Fruit fly (Drosophila melanogaster) whole organism, embryonic: ENCODE data around the gene Ctns.

Source experiments
- Abd-B ChIP-seq: fragments of 200-800 bp; sonication (Bioruptor generic); optimal IDR thresholded peaks from 2 replicates; lab custom pipeline; 2018; ENCODE audit warnings: missing biosample characterization, mild to moderate bottlenecking, missing genetic modification characterization, moderate library complexity
- Adf1 ChIP-seq: fragments of 200-800 bp; sonication (Bioruptor generic); IDR thresholded peaks from 2 replicates; pipeline ENCODE4 v1.3.6; 2022; ENCODE audit warnings: missing biosample characterization, missing genetic modification characterization
- CG12391 ChIP-seq: fragments of 200-800 bp; sonication (Bioruptor generic); optimal IDR thresholded peaks from 3 replicates; lab custom pipeline; 2018; ENCODE audit warnings: missing biosample characterization, mild to moderate bottlenecking, missing genetic modification characterization, moderate library complexity
- CG12659 ChIP-seq: fragments of 200-800 bp; sonication (Bioruptor generic); optimal IDR thresholded peaks from 3 replicates; lab custom pipeline; 2017; ENCODE audit warnings: mild to moderate bottlenecking, missing biosample characterization, missing genetic modification reagents, missing genetic modification characterization
- CG13287 ChIP-seq: fragments of 200-800 bp; sonication (Bioruptor generic); IDR thresholded peaks from 2 replicates; pipeline ENCODE4 v1.3.6; 2022; ENCODE audit warnings: missing biosample characterization, missing genetic modification characterization; ENCODE audit not compliant: partially characterized antibody
- CG14441 ChIP-seq: fragments of 200-800 bp; sonication (Bioruptor generic); IDR thresholded peaks from 2 replicates; pipeline ENCODE4 v1.3.6; 2022; ENCODE audit warnings: missing biosample characterization, missing genetic modification characterization
- CG14860 ChIP-seq: fragments of 200-800 bp; sonication (Bioruptor generic); IDR thresholded peaks from 3 replicates; pipeline ENCODE4 v1.3.6; 2022; ENCODE audit warnings: missing biosample characterization, missing genetic modification characterization; ENCODE audit not compliant: partially characterized antibody
- CG15514 ChIP-seq: fragments of 200-800 bp; sonication (Bioruptor generic); optimal IDR thresholded peaks from 3 replicates; lab custom pipeline; 2017; ENCODE audit warnings: missing biosample characterization, missing genetic modification characterization, mild to moderate bottlenecking, moderate library complexity, missing genetic modification reagents
- CG31441 ChIP-seq: fragments of 200-800 bp; sonication (Bioruptor generic); IDR thresholded peaks from 2 replicates; pipeline ENCODE4 v1.3.6; 2022; ENCODE audit warnings: missing biosample characterization, missing genetic modification characterization
- CG3281 ChIP-seq: fragments of 200-800 bp; sonication (Bioruptor generic); optimal IDR thresholded peaks from 3 replicates; lab custom pipeline; 2017; ENCODE audit warnings: missing biosample characterization, mild to moderate bottlenecking, missing genetic modification characterization
- CG4404 ChIP-seq: fragments of 200-800 bp; sonication (Bioruptor generic); IDR thresholded peaks from 2 replicates; pipeline ENCODE4 v1.3.6; 2022; ENCODE audit warnings: missing biosample characterization, missing genetic modification characterization
- CG6791 ChIP-seq: fragments of 200-800 bp; sonication (Bioruptor generic); IDR thresholded peaks from 3 replicates; pipeline ENCODE4 v1.3.6; 2022; ENCODE audit warnings: missing biosample characterization, missing genetic modification characterization; ENCODE audit not compliant: partially characterized antibody
- CG7271 ChIP-seq: fragments of 200-800 bp; sonication (Bioruptor generic); optimal IDR thresholded peaks from 2 replicates; lab custom pipeline; 2018; ENCODE audit warnings: missing biosample characterization, mild to moderate bottlenecking, missing genetic modification characterization, moderate library complexity
- CG8290 ChIP-seq, 3 experiments: fragments of 200-800 bp; sonication (Bioruptor generic); optimal IDR thresholded peaks; 2 replicates each; lab custom pipeline; 2016 to 2019; ENCODE audit warnings: missing biosample characterization in 3 of 3, missing genetic modification characterization in 3 of 3, mild to moderate bottlenecking in 2 of 3, moderate library complexity in 1 of 3
- CG9727 ChIP-seq: fragments of 200-800 bp; sonication (Bioruptor generic); optimal IDR thresholded peaks from 3 replicates; lab custom pipeline; 2017; ENCODE audit warnings: missing biosample characterization, mild to moderate bottlenecking, missing genetic modification characterization
- Chrac-16 ChIP-seq: fragments of 200-800 bp; sonication (Bioruptor generic); optimal IDR thresholded peaks from 3 replicates; lab custom pipeline; 2016; ENCODE audit warnings: missing biosample characterization, missing genetic modification characterization
- Dref ChIP-seq: fragments of 200-800 bp; sonication (Bioruptor generic); IDR thresholded peaks from 2 replicates; pipeline ENCODE4 v1.3.6; 2022; ENCODE audit warnings: missing biosample characterization, missing genetic modification characterization
- HLH4C ChIP-seq: fragments of 200-800 bp; sonication (Bioruptor generic); IDR thresholded peaks from 3 replicates; pipeline ENCODE4 v1.3.6; 2022; ENCODE audit warnings: missing biosample characterization, missing genetic modification characterization; ENCODE audit not compliant: partially characterized antibody
- MBD-R2 ChIP-seq: fragments of 200-800 bp; sonication (Bioruptor generic); IDR thresholded peaks from 2 replicates; pipeline ENCODE4 v1.3.6; 2022; ENCODE audit warnings: missing biosample characterization, missing genetic modification characterization
- Nf-YC ChIP-seq: fragments of 200-800 bp; optimal IDR thresholded peaks from 3 replicates; lab custom pipeline; 2019; ENCODE audit warnings: missing biosample characterization, mild to moderate bottlenecking, missing genetic modification characterization, moderate library complexity
- Spps ChIP-seq: fragments of 200-800 bp; sonication (Bioruptor generic); optimal IDR thresholded peaks from 2 replicates; lab custom pipeline; 2018; ENCODE audit warnings: missing biosample characterization, mild to moderate bottlenecking, missing genetic modification characterization
- YL-1 ChIP-seq: fragments of 200-800 bp; sonication (Bioruptor generic); optimal IDR thresholded peaks from 3 replicates; lab custom pipeline; 2017; ENCODE audit warnings: missing biosample characterization, mild to moderate bottlenecking, missing genetic modification characterization
- amos ChIP-seq: fragments of 200-800 bp; sonication (Bioruptor generic); IDR thresholded peaks from 2 replicates; pipeline ENCODE4 v1.3.6; 2022; ENCODE audit warnings: missing biosample characterization, missing genetic modification characterization; ENCODE audit not compliant: partially characterized antibody
- ash1 ChIP-seq: fragments of 200-800 bp; sonication (Bioruptor generic); optimal IDR thresholded peaks from 2 replicates; lab custom pipeline; 2018; ENCODE audit warnings: missing biosample characterization, mild to moderate bottlenecking, missing genetic modification characterization
- bbx ChIP-seq: fragments of 200-800 bp; sonication (Bioruptor generic); IDR thresholded peaks from 2 replicates; pipeline ENCODE4 v1.3.6; 2022; ENCODE audit warnings: missing biosample characterization, missing genetic modification characterization; ENCODE audit not compliant: partially characterized antibody
- bsh ChIP-seq, 2 experiments: fragments of 200-800 bp; sonication (Bioruptor generic); optimal IDR thresholded peaks; 2 replicates each; lab custom pipeline; 2017 to 2018; ENCODE audit warnings: mild to moderate bottlenecking in 2 of 2, missing biosample characterization in 2 of 2, missing genetic modification characterization in 2 of 2, moderate library complexity in 1 of 2
- chinmo ChIP-seq: fragments of 200-800 bp; sonication (Bioruptor generic); IDR thresholded peaks from 4 replicates; pipeline ENCODE4 v1.3.6; 2022; ENCODE audit warnings: missing biosample characterization, missing genetic modification characterization; ENCODE audit not compliant: partially characterized antibody
- chn ChIP-seq: fragments of 200-800 bp; sonication (Bioruptor generic); optimal IDR thresholded peaks from 2 replicates; lab custom pipeline; 2016; ENCODE audit warnings: missing biosample characterization, missing genetic modification characterization
- dmrt11E ChIP-seq: fragments of 200-800 bp; sonication (Bioruptor generic); optimal IDR thresholded peaks from 3 replicates; lab custom pipeline; 2018; ENCODE audit warnings: missing biosample characterization, mild to moderate bottlenecking, missing genetic modification characterization, moderate library complexity
- esg ChIP-seq: fragments of 200-800 bp; sonication (Bioruptor generic); conservative IDR thresholded peaks from 2 replicates; pipeline ENCODE4 v1.3.6; 2022; ENCODE audit warnings: missing biosample characterization, missing genetic modification characterization
- grau ChIP-seq: fragments of 200-800 bp; optimal IDR thresholded peaks from 3 replicates; lab custom pipeline; 2019; ENCODE audit warnings: missing biosample characterization, mild to moderate bottlenecking, missing genetic modification characterization, moderate library complexity
- gsb ChIP-seq: fragments of 200-800 bp; sonication (Bioruptor generic); IDR thresholded peaks from 2 replicates; pipeline ENCODE4 v1.3.6; 2022; ENCODE audit warnings: missing biosample characterization, missing genetic modification characterization
- hb ChIP-seq: fragments of 200-800 bp; sonication (Bioruptor generic); IDR thresholded peaks from 3 replicates; pipeline ENCODE4 v1.3.6; 2022; ENCODE audit warnings: missing biosample characterization, missing genetic modification characterization; ENCODE audit not compliant: partially characterized antibody
- ind ChIP-seq: fragments of 200-800 bp; sonication (Bioruptor generic); optimal IDR thresholded peaks from 3 replicates; lab custom pipeline; 2016; ENCODE audit warnings: missing biosample characterization, missing genetic modification characterization
- lilli ChIP-seq: fragments of 200-800 bp; sonication (Bioruptor generic); optimal IDR thresholded peaks from 3 replicates; lab custom pipeline; 2016; ENCODE audit warnings: missing biosample characterization, missing genetic modification characterization
- mld ChIP-seq: fragments of 200-800 bp; sonication (Bioruptor generic); IDR thresholded peaks from 3 replicates; pipeline ENCODE4 v1.3.6; 2022; ENCODE audit warnings: missing biosample characterization, missing genetic modification characterization; ENCODE audit not compliant: partially characterized antibody
- onecut ChIP-seq: fragments of 200-800 bp; sonication (Bioruptor generic); IDR thresholded peaks from 2 replicates; pipeline ENCODE4 v1.3.6; 2022; ENCODE audit warnings: missing biosample characterization, missing genetic modification characterization
- phol ChIP-seq: fragments of 200-800 bp; sonication (Bioruptor generic); optimal IDR thresholded peaks from 3 replicates; lab custom pipeline; 2018; ENCODE audit warnings: missing biosample characterization, mild to moderate bottlenecking, missing genetic modification characterization, moderate library complexity
- row ChIP-seq: fragments of 200-800 bp; sonication (Bioruptor generic); IDR thresholded peaks from 3 replicates; pipeline ENCODE4 v1.3.6; 2022; ENCODE audit warnings: missing biosample characterization, missing genetic modification characterization
- slbo ChIP-seq: fragments of 200-800 bp; sonication (Bioruptor generic); IDR thresholded peaks from 2 replicates; pipeline ENCODE4 v1.3.6; 2022; ENCODE audit warnings: missing biosample characterization, missing genetic modification characterization
- sob ChIP-seq: fragments of 200-800 bp; sonication (Bioruptor generic); IDR thresholded peaks from 2 replicates; pipeline ENCODE4 v1.3.6; 2022; ENCODE audit warnings: missing biosample characterization, missing genetic modification characterization
- tap ChIP-seq: fragments of 200-800 bp; optimal IDR thresholded peaks from 3 replicates; lab custom pipeline; 2019; ENCODE audit warnings: missing biosample characterization, mild to moderate bottlenecking, missing genetic modification characterization, moderate library complexity
- tgo ChIP-seq: fragments of 200-800 bp; sonication (Bioruptor generic); IDR thresholded peaks from 3 replicates; pipeline ENCODE4 v1.3.6; 2022; ENCODE audit warnings: missing biosample characterization, missing genetic modification characterization
- tll ChIP-seq, 2 experiments: fragments of 200-800 bp in 1 of 2; fragments of >200 bp in 1 of 2; sonication (Bioruptor generic) in 1 of 2; optimal IDR thresholded peaks; 2 replicates each; lab custom pipeline; 2017 to 2019; ENCODE audit warnings: missing biosample characterization in 2 of 2, missing genetic modification characterization in 2 of 2, mild to moderate bottlenecking in 1 of 2, moderate library complexity in 1 of 2
- tup ChIP-seq: fragments of 200-800 bp; sonication (Bioruptor generic); optimal IDR thresholded peaks from 2 replicates; lab custom pipeline; 2016; ENCODE audit warnings: missing biosample characterization, mild to moderate bottlenecking, missing genetic modification characterization, moderate library complexity
- unc-4 ChIP-seq: fragments of 200-800 bp; sonication (Bioruptor generic); IDR thresholded peaks from 2 replicates; pipeline ENCODE4 v1.3.6; 2022; ENCODE audit warnings: missing biosample characterization, missing genetic modification characterization; ENCODE audit not compliant: partially characterized antibody
- vnd ChIP-seq: fragments of 200-800 bp; sonication (Bioruptor generic); IDR thresholded peaks from 3 replicates; pipeline ENCODE4 v1.3.6; 2022; ENCODE audit warnings: missing biosample characterization, missing genetic modification characterization; ENCODE audit not compliant: partially characterized antibody
- zen ChIP-seq: fragments of 200-800 bp; sonication (Bioruptor generic); optimal IDR thresholded peaks from 3 replicates; lab custom pipeline; 2018; ENCODE audit warnings: missing biosample characterization, mild to moderate bottlenecking, missing genetic modification characterization, moderate library complexity

Gene Ctns

dm6 chr3R:23061209-23061608, 2.5 kb upstream of the Ctns start, which contains the start of the genes sav and Ublcp1 (continued):
- no peak for TF ChIP-seq gsb (GFP tag; lab: Robert Waterston, UW)
- peak; percentile 80 for TF ChIP-seq hb
- peak; percentile 65 for TF ChIP-seq CG12659 (GFP tag; lab: Kevin White, UChicago)
- TF ChIP-seq CG8290 (GFP tag; optimal IDR thresholded peaks at IDR 0.05; lab: Kevin White, UChicago): peak; percentile 28
- no peak for TF ChIP-seq CG8290 (tag; optimal IDR thresholded peaks at IDR 0.05; lab: Kevin White, UChicago)
- peak; percentile 57 for TF ChIP-seq phol (tag; lab: Kevin White, UChicago)
- TF ChIP-seq Spps: peak; percentile 17
- TF ChIP-seq HLH4C (GFP tag; lab: Robert Waterston, UW): peak; percentile 91
- peak; percentile 53 for TF ChIP-seq Abd-B
- peak; percentile 44 for TF ChIP-seq zen (tag; lab: Kevin White, UChicago)
- 0 out of 3 replicates have a peak, but pooled peaks have one; percentile 14 for TF ChIP-seq tgo (GFP tag; lab: Robert Waterston, UW)
- TF ChIP-seq Chrac-16 (GFP tag; lab: Kevin White, UChicago): peak; percentile 17
- no peak for TF ChIP-seq CG7271
- no peak for TF ChIP-seq CG4404 (GFP tag; lab: Robert Waterston, UW)
- TF ChIP-seq MBD-R2 (GFP tag; lab: Robert Waterston, UW): peak; percentile 86
- TF ChIP-seq unc-4: peak; percentile 90
- TF ChIP-seq tup (GFP tag; lab: Kevin White, UChicago): no peak
- TF ChIP-seq CG15514 (GFP tag; lab: Kevin White, UChicago): peak; percentile 46
- no peak for TF ChIP-seq ash1
- peak; percentile 71; the same call in 3 of the 4 replicates for TF ChIP-seq chinmo (GFP tag; lab: Robert Waterston, UW)
- peak; percentile 19 for TF ChIP-seq CG3281 (GFP tag; lab: Kevin White, UChicago)
- TF ChIP-seq CG14860 (GFP tag; lab: Robert Waterston, UW): peak; percentile 84
- TF ChIP-seq bsh (GFP tag; optimal IDR thresholded peaks at IDR 0.05; lab: Kevin White, UChicago): peak in 1 of 2 experiments; percentile 12
- TF ChIP-seq CG6791 (GFP tag; lab: Robert Waterston, UW): peak; percentile 88
- TF ChIP-seq chn (GFP tag; lab: Kevin White, UChicago): peak; percentile 6
- peak; percentile 80 for TF ChIP-seq mld (GFP tag; lab: Robert Waterston, UW)
- TF ChIP-seq row (GFP tag; lab: Robert Waterston, UW): peak; percentile 67
- peak; percentile 44 for TF ChIP-seq CG9727 (GFP tag; lab: Kevin White, UChicago)
- peak; percentile 25 for TF ChIP-seq grau
- peak; percentile 97 for TF ChIP-seq CG13287 (GFP tag; lab: Robert Waterston, UW)
- peak; percentile 26; the same call in 1 of the 2 replicates for TF ChIP-seq Adf1 (GFP tag; lab: Robert Waterston, UW)
- TF ChIP-seq YL-1 (GFP tag; lab: Kevin White, UChicago): peak; percentile 88
- peak; percentile 90 for TF ChIP-seq vnd (GFP tag; lab: Robert Waterston, UW)
- peak; percentile 53 for TF ChIP-seq CG31441
- peak; percentile 17 for TF ChIP-seq tap (tag; lab: Kevin White, UChicago)
- no peak for TF ChIP-seq tll (GFP tag; optimal IDR thresholded peaks at IDR 0.05; lab: Kevin White, UChicago)
- TF ChIP-seq esg: 0 out of 2 replicates have a peak, but pooled peaks have one; percentile 21
- TF ChIP-seq bbx (GFP tag; lab: Robert Waterston, UW): peak; percentile 90
- peak; percentile 87 for TF ChIP-seq amos (GFP tag; lab: Robert Waterston, UW)
- peak; percentile 25 for TF ChIP-seq ind (GFP tag; lab: Kevin White, UChicago)
- peak; percentile 65 for TF ChIP-seq CG12391 (tag; lab: Kevin White, UChicago)
- TF ChIP-seq CG14441 (GFP tag; lab: Robert Waterston, UW): no peak
- peak; percentile 9 for TF ChIP-seq Nf-YC (tag; lab: Kevin White, UChicago)
- peak; percentile 82 for TF ChIP-seq Dref (GFP tag; lab: Robert Waterston, UW)
- TF ChIP-seq slbo (GFP tag; lab: Robert Waterston, UW): peak; percentile 11; the same call in 1 of the 2 replicates
- 0 out of 2 replicates have a peak, but pooled peaks have one; percentile 3 for TF ChIP-seq onecut
- peak; percentile 32 for TF ChIP-seq dmrt11E (tag; lab: Kevin White, UChicago)
- 0 out of 2 replicates have a peak, but pooled peaks have one; percentile 19 for TF ChIP-seq sob (GFP tag; lab: Robert Waterston, UW)
- peak; percentile 27 for TF ChIP-seq lilli
